Worm (Caenorhabditis elegans) whole organism, early embryonic: ENCODE results near the gene F37H8.6.

Experiments
- B0310.2 ChIP-seq: sonication (generic microtip); optimal IDR thresholded peaks from 2 replicates; lab custom pipeline; 2016; ENCODE audit warnings: mild to moderate bottlenecking, missing genetic modification characterization, missing compliant biosample characterization
- F13C5.2 ChIP-seq: sonication (generic microtip); optimal IDR thresholded peaks from 2 replicates; lab custom pipeline; 2017; ENCODE audit warnings: mild to moderate bottlenecking, missing genetic modification characterization, inconsistent platforms, missing compliant biosample characterization
- aly-1 ChIP-seq: sonication (generic microtip); optimal IDR thresholded peaks from 2 replicates; lab custom pipeline; 2016; ENCODE audit warnings: missing genetic modification characterization, missing compliant biosample characterization
- ama-1 ChIP-seq: fragments of 150-350 bp; optimal IDR thresholded peaks from 2 replicates; lab custom pipeline; 2014
- ceh-13 ChIP-seq: fragments of 200-800 bp; sonication (Bioruptor generic); optimal IDR thresholded peaks from 2 replicates; lab custom pipeline; 2018; ENCODE audit warnings: mild to moderate bottlenecking, missing genetic modification characterization, missing compliant biosample characterization
- ceh-36 ChIP-seq: sonication (generic microtip); optimal IDR thresholded peaks from 2 replicates; lab custom pipeline; 2016; ENCODE audit warnings: missing genetic modification characterization, inconsistent platforms, missing compliant biosample characterization
- ets-7 ChIP-seq: sonication (generic microtip); optimal IDR thresholded peaks from 2 replicates; lab custom pipeline; 2016; ENCODE audit warnings: missing genotype, missing genetic modification characterization, missing compliant biosample characterization
- flt-1 ChIP-seq: fragments of 200-800 bp; sonication (Bioruptor generic); IDR thresholded peaks from 2 replicates; pipeline ENCODE4 v1.3.6; 2022; ENCODE audit warnings: missing genetic modification characterization, missing compliant biosample characterization
- hmbx-1 ChIP-seq: sonication (generic microtip); optimal IDR thresholded peaks from 2 replicates; lab custom pipeline; 2016; ENCODE audit warnings: mild to moderate bottlenecking, missing genetic modification characterization, missing compliant biosample characterization
- hmg-4 ChIP-seq: fragments of 200-800 bp; sonication (Bioruptor generic); optimal IDR thresholded peaks from 2 replicates; lab custom pipeline; 2018; ENCODE audit warnings: mild to moderate bottlenecking, missing genetic modification characterization, missing compliant biosample characterization
- hnd-1 ChIP-seq: sonication (generic microtip); optimal IDR thresholded peaks from 2 replicates; lab custom pipeline; 2016; ENCODE audit warnings: missing genetic modification characterization, missing compliant biosample characterization
- pes-1 ChIP-seq: fragments of 200-800 bp; sonication (Bioruptor generic); IDR thresholded peaks from 2 replicates; pipeline ENCODE4 v1.3.6; 2022; ENCODE audit warnings: missing genetic modification reagents, missing genetic modification characterization, missing compliant biosample characterization
- scrt-1 ChIP-seq: fragments of 200-800 bp; sonication (Bioruptor generic); IDR thresholded peaks from 2 replicates; pipeline ENCODE4 v1.3.6; 2022; ENCODE audit warnings: missing genetic modification characterization, missing compliant biosample characterization
- sea-1 ChIP-seq: fragments of 200-800 bp; sonication (Bioruptor generic); conservative IDR thresholded peaks from 2 replicates; pipeline ENCODE4 v1.3.6; 2022; ENCODE audit warnings: missing genetic modification characterization, missing compliant biosample characterization
- tbx-11 ChIP-seq: fragments of 200-800 bp; sonication (Bioruptor generic); IDR thresholded peaks from 2 replicates; pipeline ENCODE4 v1.3.6; 2022; ENCODE audit warnings: missing genetic modification characterization, missing compliant biosample characterization
- tbx-37 ChIP-seq: fragments of 200-800 bp; sonication (Bioruptor generic); conservative IDR thresholded peaks from 2 replicates; pipeline ENCODE4 v1.3.6; 2022; ENCODE audit warnings: missing genetic modification reagents, missing genetic modification characterization, missing compliant biosample characterization
- tra-4 ChIP-seq: sonication (generic microtip); optimal IDR thresholded peaks from 2 replicates; lab custom pipeline; 2017; ENCODE audit warnings: missing genetic modification characterization, missing compliant biosample characterization

F37H8.6 gene

ce11 chrII:11176441-11176840, 835 bp downstream of the F37H8.6 start:
- TF ChIP-seq hmbx-1 (tag; lab: Kevin White, UChicago) (no peak), aly-1 (tag; lab: Kevin White, UChicago) (no peak), tbx-11 (GFP tag; lab: Robert Waterston, UW) (no peak), scrt-1 (no peak), hmg-4 (GFP tag; lab: Kevin White, UChicago) (no peak), tbx-37 (no peak), tra-4 (no peak), pes-1 (GFP tag; lab: Robert Waterston, UW) (no peak)

ce11 chrII:11175347-11175746, 1.9 kb downstream of the F37H8.6 start:
- TF ChIP-seq scrt-1: no peak
- TF ChIP-seq ama-1 (lab: Kevin White, UChicago): no peak
- no peak for TF ChIP-seq hmbx-1 (tag; lab: Kevin White, UChicago)

ce11 chrII:11167039-11167438, 10.2 kb downstream of the F37H8.6 start:
- no peak for TF ChIP-seq ama-1 (lab: Kevin White, UChicago)
- TF ChIP-seq tbx-11 (GFP tag; lab: Robert Waterston, UW): no peak
- TF ChIP-seq hmg-4 (GFP tag; lab: Kevin White, UChicago): peak; percentile 38
- no peak for TF ChIP-seq sea-1 (GFP tag; lab: Robert Waterston, UW)

- TF ChIP-seq tbx-37 (no peak), pes-1 (GFP tag; lab: Robert Waterston, UW) (peak; percentile 49; the same call in 1 of the 2 replicates), tbx-11 (GFP tag; lab: Robert Waterston, UW) (no peak), tra-4 (no peak)
Measured at ce11 chrII:11166414-11166813, 10.9 kb downstream of the F37H8.6 start.

- TF ChIP-seq ets-7 (no peak), hmg-4 (GFP tag; lab: Kevin White, UChicago) (no peak), B0310.2 (tag; lab: Kevin White, UChicago) (no peak), scrt-1 (no peak), pes-1 (GFP tag; lab: Robert Waterston, UW) (no peak), ceh-13 (GFP tag; lab: Kevin White, UChicago) (no peak), ama-1 (lab: Kevin White, UChicago) (no peak), F13C5.2 (no peak), tbx-37 (no peak), hmbx-1 (tag; lab: Kevin White, UChicago) (no peak)
Measured at ce11 chrII:11163291-11163690, 14.0 kb downstream of the F37H8.6 start.

DNA sequence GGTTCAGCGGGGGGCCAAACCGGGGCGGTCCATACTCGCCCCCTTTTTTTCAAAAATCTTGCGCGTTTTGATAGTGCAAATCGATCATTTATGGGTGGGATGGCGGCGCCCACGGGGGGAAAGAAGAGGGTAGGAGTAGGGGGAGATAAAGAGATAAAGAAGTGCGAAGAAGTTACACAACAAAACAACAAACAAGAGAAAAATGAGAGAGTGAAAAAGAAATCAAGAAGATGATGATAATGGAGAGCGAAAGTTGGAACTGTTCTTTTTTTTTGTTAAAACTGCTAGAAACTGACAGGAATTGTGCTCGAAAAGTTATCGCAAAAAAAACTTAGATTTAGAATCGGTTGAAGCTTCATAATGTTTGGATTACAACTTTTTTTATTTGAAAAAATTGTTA, 14.9 kb downstream of the F37H8.6 start, which contains the start of gene ptr-13:
Gene ptr-13 (minus strand): TSS at position 92 of the 400 bp plus-strand sequence.
- no peak for TF ChIP-seq tbx-37
- no peak for TF ChIP-seq scrt-1
- TF ChIP-seq ceh-13 (GFP tag; lab: Kevin White, UChicago): no peak
- no peak for TF ChIP-seq ceh-36 (tag; lab: Kevin White, UChicago)
- no peak for TF ChIP-seq hmbx-1 (tag; lab: Kevin White, UChicago)
- TF ChIP-seq flt-1 (GFP tag; lab: Robert Waterston, UW): no peak
- TF ChIP-seq ama-1 (lab: Kevin White, UChicago): no peak
- TF ChIP-seq aly-1 (tag; lab: Kevin White, UChicago): no peak
- TF ChIP-seq B0310.2 (tag; lab: Kevin White, UChicago): no peak
- TF ChIP-seq hnd-1 (tag; lab: Kevin White, UChicago): no peak
- no peak for TF ChIP-seq sea-1 (GFP tag; lab: Robert Waterston, UW)
- no peak for TF ChIP-seq tra-4
- no peak for TF ChIP-seq pes-1 (GFP tag; lab: Robert Waterston, UW)
- TF ChIP-seq F13C5.2: no peak
- no peak for TF ChIP-seq ets-7
- no peak for TF ChIP-seq tbx-11 (GFP tag; lab: Robert Waterston, UW)
- TF ChIP-seq hmg-4 (GFP tag; lab: Kevin White, UChicago): no peak

- TF ChIP-seq ceh-13 (GFP tag; lab: Kevin White, UChicago) (no peak), scrt-1 (no peak), pes-1 (GFP tag; lab: Robert Waterston, UW) (no peak)
Measured at ce11 chrII:11161675-11162074, 15.6 kb downstream of the F37H8.6 start.

DNA sequence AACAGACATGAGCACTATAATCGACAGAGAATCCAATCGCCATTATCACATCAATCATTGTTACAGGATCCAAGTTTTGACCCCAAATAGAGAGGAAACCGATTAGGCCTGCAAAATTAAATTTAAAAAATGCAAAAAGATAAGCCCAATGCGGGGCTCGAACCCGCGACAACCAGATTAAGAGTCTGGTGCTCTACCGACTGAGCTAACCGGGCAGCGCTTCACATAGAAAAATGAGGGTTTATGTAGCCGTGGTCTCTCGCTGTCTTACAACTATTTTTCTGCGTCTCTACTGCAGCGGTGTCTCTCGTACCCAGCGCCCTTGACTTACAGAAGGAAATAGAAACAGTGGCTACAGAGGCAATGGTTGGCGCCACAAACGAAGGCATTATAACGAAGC, 19.6 kb downstream of the F37H8.6 start:
- TF ChIP-seq scrt-1: peak; percentile 70
- peak; percentile 73; the same call in 1 of the 2 replicates for TF ChIP-seq sea-1 (GFP tag; lab: Robert Waterston, UW)
- no peak for TF ChIP-seq aly-1 (tag; lab: Kevin White, UChicago)
- TF ChIP-seq ets-7: no peak
- peak; percentile 34 for TF ChIP-seq hnd-1 (tag; lab: Kevin White, UChicago)
- no peak for TF ChIP-seq tra-4
- peak; percentile 78 for TF ChIP-seq pes-1 (GFP tag; lab: Robert Waterston, UW)
- TF ChIP-seq tbx-11 (GFP tag; lab: Robert Waterston, UW): 0 out of 2 replicates have a peak, but pooled peaks have one; percentile 44
- TF ChIP-seq tbx-37: peak; percentile 63
- TF ChIP-seq flt-1 (GFP tag; lab: Robert Waterston, UW): peak; percentile 62; the same call in 1 of the 2 replicates
- TF ChIP-seq B0310.2 (tag; lab: Kevin White, UChicago): no peak
- TF ChIP-seq ceh-13 (GFP tag; lab: Kevin White, UChicago): peak; percentile 4
- peak; percentile 73 for TF ChIP-seq ceh-36 (tag; lab: Kevin White, UChicago)

- TF ChIP-seq ets-7 (no peak), F13C5.2 (no peak), ceh-36 (tag; lab: Kevin White, UChicago) (no peak), scrt-1 (no peak), tra-4 (no peak), flt-1 (GFP tag; lab: Robert Waterston, UW) (no peak), hmg-4 (GFP tag; lab: Kevin White, UChicago) (no peak)
Measured at ce11 chrII:11156160-11156559, 21.1 kb downstream of the F37H8.6 start.
